Fruit fly (Drosophila melanogaster) whole organism, prepupa: ENCODE data around the gene CG32081.

Source experiments
- CG15336 ChIP-seq: fragments of 200-800 bp; sonication (Bioruptor generic); IDR thresholded peaks from 2 replicates; pipeline ENCODE4 v1.3.6; 2022; ENCODE audit warnings: missing biosample characterization, missing genetic modification characterization
- dac ChIP-seq: fragments of 200-800 bp; sonication (Bioruptor generic); optimal IDR thresholded peaks from 2 replicates; lab custom pipeline; 2017; ENCODE audit warnings: missing biosample characterization, mild to moderate bottlenecking, missing genetic modification characterization

DNA sequence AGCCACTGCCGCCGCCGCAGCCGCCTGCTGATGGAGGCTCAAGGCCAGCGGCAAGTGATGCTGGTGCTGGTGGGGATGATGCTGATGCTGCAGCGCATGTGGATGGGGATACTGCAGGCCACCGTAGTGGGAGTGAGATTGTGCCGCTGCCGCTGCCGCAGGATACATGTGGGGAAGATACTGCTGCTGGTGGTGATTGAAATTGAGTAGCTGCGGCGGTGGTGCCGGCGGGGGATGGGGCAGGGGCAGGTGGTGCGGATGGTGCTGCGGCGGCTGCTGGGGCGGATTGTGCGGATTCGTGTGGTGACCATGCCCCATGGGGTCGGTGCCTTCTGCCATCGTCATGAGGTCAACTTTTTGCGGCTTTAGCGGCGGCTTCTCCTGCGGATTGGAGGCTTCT is 42.8 kb upstream of the CG32081 start:
- no peak for TF ChIP-seq CG15336
- TF ChIP-seq dac: no peak
